Worm (Caenorhabditis elegans): ENCODE measurements around the gene arf-1.

DNA sequence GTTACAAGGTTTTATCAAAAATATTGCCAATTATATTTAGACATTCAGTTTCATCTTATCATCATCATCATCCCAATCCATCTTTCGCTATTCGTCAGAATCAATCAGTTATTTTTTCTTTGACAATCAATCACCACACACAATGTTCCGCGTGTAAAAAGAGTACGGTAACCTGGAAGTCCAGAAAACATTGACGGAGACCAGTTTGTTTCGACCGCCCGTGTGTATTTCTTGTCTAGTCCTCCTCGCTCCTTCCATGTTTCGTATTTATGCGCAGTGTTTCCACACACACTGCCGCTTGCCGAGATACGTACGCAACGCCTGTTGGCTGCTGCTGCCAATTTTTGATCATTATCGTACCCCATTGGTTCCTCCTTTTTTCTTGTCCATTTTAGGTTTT lies 4.0 kb upstream of the arf-1 start:
- TF ChIP-seq him-1 (tag; optimal IDR thresholded peaks at IDR 0.05) (no peak), dao-5 (tag; optimal IDR thresholded peaks at IDR 0.05) (no peak), W03F9.2 (tag; optimal IDR thresholded peaks at IDR 0.05) (no peak)
